Fruit fly (Drosophila melanogaster) whole organism, prepupa: ENCODE results near the gene CG13314.

ENCODE experiments used
- Blimp-1 ChIP-seq: fragments of 200-800 bp; sonication (Bioruptor generic); optimal IDR thresholded peaks from 3 replicates; lab custom pipeline; 2017; ENCODE audit warnings: missing biosample characterization, missing genetic modification characterization, mild to moderate bottlenecking, moderate library complexity, missing genetic modification reagents
- CG10631 ChIP-seq: fragments of 200-800 bp; sonication (Bioruptor generic); optimal IDR thresholded peaks from 2 replicates; lab custom pipeline; 2016; ENCODE audit warnings: missing biosample characterization, missing genetic modification characterization
- CG11762 ChIP-seq: fragments of 200-800 bp; sonication (Bioruptor generic); optimal IDR thresholded peaks from 3 replicates; lab custom pipeline; 2016; ENCODE audit warnings: missing biosample characterization, missing genetic modification characterization; ENCODE audit not compliant: insufficient read depth
- CG15336 ChIP-seq: fragments of 200-800 bp; sonication (Bioruptor generic); IDR thresholded peaks from 2 replicates; pipeline ENCODE4 v1.3.6; 2022; ENCODE audit warnings: missing biosample characterization, missing genetic modification characterization
- CG1621 ChIP-seq: fragments of 200-800 bp; sonication (Bioruptor generic); optimal IDR thresholded peaks from 3 replicates; lab custom pipeline; 2018; ENCODE audit warnings: missing biosample characterization, mild to moderate bottlenecking, missing genetic modification characterization
- CG16779 ChIP-seq: fragments of 200-800 bp; sonication (Bioruptor generic); optimal IDR thresholded peaks from 3 replicates; lab custom pipeline; 2017; ENCODE audit warnings: missing biosample characterization, mild to moderate bottlenecking, missing genetic modification characterization
- CG31627 ChIP-seq: fragments of 200-800 bp; sonication (Bioruptor generic); optimal IDR thresholded peaks from 3 replicates; lab custom pipeline; 2016; ENCODE audit warnings: missing biosample characterization, missing genetic modification characterization
- CG34406 ChIP-seq: fragments of 200-800 bp; sonication (Bioruptor generic); optimal IDR thresholded peaks from 3 replicates; lab custom pipeline; 2016; ENCODE audit warnings: missing biosample characterization, missing genetic modification characterization
- CG6163 ChIP-seq: fragments of 200-800 bp; sonication (Bioruptor generic); IDR thresholded peaks from 3 replicates; pipeline ENCODE4 v1.3.6; 2022; ENCODE audit warnings: missing biosample characterization, missing genetic modification characterization
- CG6276 ChIP-seq: fragments of 200-800 bp; sonication (Bioruptor generic); optimal IDR thresholded peaks from 2 replicates; lab custom pipeline; 2017; ENCODE audit warnings: missing biosample characterization, mild to moderate bottlenecking, missing genetic modification characterization
- CG6792 ChIP-seq: fragments of 200-800 bp; sonication (Bioruptor generic); optimal IDR thresholded peaks from 3 replicates; lab custom pipeline; 2016; ENCODE audit warnings: missing biosample characterization, missing genetic modification characterization
- CG6854 ChIP-seq: fragments of 200-800 bp; sonication (Bioruptor generic); optimal IDR thresholded peaks from 2 replicates; lab custom pipeline; 2017; ENCODE audit warnings: missing biosample characterization, mild to moderate bottlenecking, missing genetic modification characterization
- CG8119 ChIP-seq: fragments of 200-800 bp; sonication (Bioruptor generic); IDR thresholded peaks from 3 replicates; pipeline ENCODE4 v1.3.6; 2022; ENCODE audit warnings: missing biosample characterization, missing genetic modification characterization
- CG8319 ChIP-seq: fragments of 200-800 bp; sonication (Bioruptor generic); optimal IDR thresholded peaks from 3 replicates; lab custom pipeline; 2016; ENCODE audit warnings: missing biosample characterization, missing genetic modification characterization
- Eip75B ChIP-seq: fragments of 200-800 bp; sonication (Bioruptor generic); optimal IDR thresholded peaks from 3 replicates; lab custom pipeline; 2016; ENCODE audit warnings: missing biosample characterization, missing genetic modification characterization
- Ets96B ChIP-seq: fragments of 200-800 bp; optimal IDR thresholded peaks from 2 replicates; lab custom pipeline; 2019; ENCODE audit warnings: missing biosample characterization, mild to moderate bottlenecking, missing genetic modification characterization, moderate library complexity
- Gug ChIP-seq: fragments of 200-800 bp; sonication (Bioruptor generic); IDR thresholded peaks from 2 replicates; pipeline ENCODE4 v1.3.6; 2022; ENCODE audit warnings: missing biosample characterization, missing genetic modification characterization
- Hr38 ChIP-seq: sonication (Bioruptor generic); optimal IDR thresholded peaks from 2 replicates; lab custom pipeline; 2016; ENCODE audit warnings: missing biosample characterization, missing genetic modification characterization
- Hr39 ChIP-seq: fragments of 200-800 bp; sonication (Bioruptor generic); optimal IDR thresholded peaks from 2 replicates; lab custom pipeline; 2016; ENCODE audit warnings: missing biosample characterization, missing genetic modification characterization
- Hr4 ChIP-seq: fragments of 200-800 bp; sonication (Bioruptor generic); optimal IDR thresholded peaks from 3 replicates; lab custom pipeline; 2016; ENCODE audit warnings: missing biosample characterization, missing genetic modification characterization
- Met ChIP-seq: fragments of 200-800 bp; sonication (Bioruptor generic); optimal IDR thresholded peaks from 3 replicates; lab custom pipeline; 2016; ENCODE audit warnings: missing biosample characterization, missing genetic modification characterization
- OdsH ChIP-seq: fragments of 200-800 bp; sonication (Bioruptor generic); optimal IDR thresholded peaks from 3 replicates; lab custom pipeline; 2016; ENCODE audit warnings: missing biosample characterization, missing genetic modification characterization
- Smox ChIP-seq: fragments of 200-800 bp; sonication (Bioruptor generic); optimal IDR thresholded peaks from 3 replicates; lab custom pipeline; 2016; ENCODE audit warnings: missing biosample characterization, missing genetic modification characterization
- Sox15 ChIP-seq: fragments of 200-800 bp; sonication (Bioruptor generic); optimal IDR thresholded peaks from 3 replicates; lab custom pipeline; 2016; ENCODE audit warnings: missing biosample characterization, missing genetic modification characterization
- achi ChIP-seq: fragments of 200-800 bp; sonication (Bioruptor generic); optimal IDR thresholded peaks from 3 replicates; lab custom pipeline; 2016; ENCODE audit warnings: missing biosample characterization, missing genetic modification characterization
- acj6 ChIP-seq: fragments of 200-800 bp; sonication (Bioruptor generic); optimal IDR thresholded peaks from 3 replicates; lab custom pipeline; 2016; ENCODE audit warnings: missing biosample characterization, missing genetic modification characterization
- cyc ChIP-seq: fragments of 200-800 bp; sonication (Bioruptor generic); optimal IDR thresholded peaks from 3 replicates; lab custom pipeline; 2016; ENCODE audit warnings: missing biosample characterization, missing genetic modification characterization
- dac ChIP-seq: fragments of 200-800 bp; sonication (Bioruptor generic); optimal IDR thresholded peaks from 2 replicates; lab custom pipeline; 2017; ENCODE audit warnings: missing biosample characterization, mild to moderate bottlenecking, missing genetic modification characterization
- dsx ChIP-seq: fragments of 200-800 bp; optimal IDR thresholded peaks from 3 replicates; lab custom pipeline; 2019; ENCODE audit warnings: missing biosample characterization, mild to moderate bottlenecking, missing genetic modification characterization, moderate library complexity; ENCODE audit not compliant: poor library complexity, severe bottlenecking
- eg ChIP-seq: fragments of 200-800 bp; sonication (Bioruptor generic); IDR thresholded peaks from 3 replicates; pipeline ENCODE4 v1.3.6; 2022; ENCODE audit warnings: missing biosample characterization, missing genetic modification characterization
- fd85E ChIP-seq: fragments of 200-800 bp; sonication (Bioruptor generic); optimal IDR thresholded peaks from 3 replicates; lab custom pipeline; 2016; ENCODE audit warnings: missing biosample characterization, missing genetic modification characterization
- fkh ChIP-seq: fragments of 200-800 bp; sonication (Bioruptor generic); optimal IDR thresholded peaks from 3 replicates; lab custom pipeline; 2017; ENCODE audit warnings: missing biosample characterization, mild to moderate bottlenecking, missing genetic modification characterization, moderate library complexity
- net ChIP-seq: fragments of 200-800 bp; sonication (Bioruptor generic); optimal IDR thresholded peaks from 3 replicates; lab custom pipeline; 2016; ENCODE audit warnings: missing biosample characterization, missing genetic modification characterization
- ss ChIP-seq, 2 experiments: fragments of 200-800 bp; sonication (Bioruptor generic); optimal IDR thresholded peaks; 2 replicates in 1 of 2; 3 replicates in 1 of 2; lab custom pipeline; 2017 to 2018; ENCODE audit warnings: mild to moderate bottlenecking in 2 of 2, missing biosample characterization in 2 of 2, missing genetic modification characterization in 2 of 2, moderate library complexity in 1 of 2
- svp ChIP-seq: fragments of 200-800 bp; sonication (Bioruptor generic); peaks from one replicate; lab custom pipeline; 2016; ENCODE audit warnings: missing biosample characterization, missing genetic modification characterization

Gene CG13314

dm6 chr3L:8954648-8955033 is 27.0 kb upstream of the CG13314 start, which contains the start of gene GNBP3 (continued):
- peak; percentile 79 for TF ChIP-seq Sox15 (GFP tag; lab: Kevin White, UChicago)
- peak; percentile 97 for TF ChIP-seq CG6163 (GFP tag; lab: Robert Waterston, UW)
- TF ChIP-seq Gug (GFP tag; lab: Robert Waterston, UW): peak; percentile 77
- TF ChIP-seq CG15336 (GFP tag; lab: Robert Waterston, UW): peak; percentile 90
- peak; percentile 94 for TF ChIP-seq dsx
- no peak for TF ChIP-seq Met
- TF ChIP-seq CG31627 (GFP tag; lab: Kevin White, UChicago): peak; percentile 89
- TF ChIP-seq ss (GFP tag; optimal IDR thresholded peaks at IDR 0.05; lab: Kevin White, UChicago): peak; percentile 89 to 92
- TF ChIP-seq CG6854 (GFP tag; lab: Kevin White, UChicago): peak; percentile 95
- TF ChIP-seq Hr39 (GFP tag; lab: Kevin White, UChicago): peak; percentile 87
- peak; percentile 86 for TF ChIP-seq CG8119 (GFP tag; lab: Robert Waterston, UW)
- peak; percentile 91 for TF ChIP-seq OdsH (GFP tag; lab: Kevin White, UChicago)
- peak; percentile 87 for TF ChIP-seq CG1621 (tag; lab: Kevin White, UChicago)
- TF ChIP-seq cyc (GFP tag; lab: Kevin White, UChicago): peak; percentile 93
- TF ChIP-seq net (GFP tag; lab: Kevin White, UChicago): peak; percentile 92
- TF ChIP-seq acj6 (GFP tag; lab: Kevin White, UChicago): peak; percentile 91
- peak; percentile 93 for TF ChIP-seq CG6792 (GFP tag; lab: Kevin White, UChicago)
- no peak for TF ChIP-seq Hr38
- peak; percentile 92 for TF ChIP-seq Ets96B (tag; lab: Kevin White, UChicago)
- peak; percentile 93 for TF ChIP-seq CG34406
- peak; percentile 94 for TF ChIP-seq Smox
- TF ChIP-seq, all 60 proteins: peak for 54

dm6 chr3L:8955199-8955598 is 26.4 kb upstream of the CG13314 start:
- no peak for TF ChIP-seq dac (GFP tag; lab: Kevin White, UChicago)
- TF ChIP-seq svp (GFP tag; lab: Kevin White, UChicago): peak; percentile 92

- peak; percentile 61 for TF ChIP-seq fkh (GFP tag; lab: Kevin White, UChicago)
- TF ChIP-seq CG8119 (GFP tag; lab: Robert Waterston, UW): no peak
Observed at dm6 chr3L:8956669-8957068, 24.9 kb upstream of the CG13314 start, which contains the start of gene mRpL12. Gene mRpL12 (plus strand): TSS chr3L:8956791.

- TF ChIP-seq fkh (GFP tag; lab: Kevin White, UChicago): no peak
- TF ChIP-seq Gug (GFP tag; lab: Robert Waterston, UW): no peak
- no peak for TF ChIP-seq svp (GFP tag; lab: Kevin White, UChicago)
- TF ChIP-seq CG1621 (tag; lab: Kevin White, UChicago): no peak
- TF ChIP-seq eg (GFP tag; lab: Robert Waterston, UW): no peak
- TF ChIP-seq CG6276 (GFP tag; lab: Kevin White, UChicago): no peak
- TF ChIP-seq CG11762 (GFP tag; lab: Kevin White, UChicago): no peak
- TF ChIP-seq CG10631 (GFP tag; lab: Kevin White, UChicago): no peak
- no peak for TF ChIP-seq dac (GFP tag; lab: Kevin White, UChicago)
- TF ChIP-seq CG8319: no peak
- no peak for TF ChIP-seq fd85E (GFP tag; lab: Kevin White, UChicago)
- TF ChIP-seq CG6854 (GFP tag; lab: Kevin White, UChicago): no peak
- TF ChIP-seq Hr4 (GFP tag; lab: Kevin White, UChicago): no peak
- no peak for TF ChIP-seq Blimp-1 (GFP tag; lab: Kevin White, UChicago)
- no peak for TF ChIP-seq CG34406
- TF ChIP-seq Eip75B (GFP tag; lab: Kevin White, UChicago): no peak
- no peak for TF ChIP-seq CG6163 (GFP tag; lab: Robert Waterston, UW)
- no peak for TF ChIP-seq CG16779 (tag; lab: Kevin White, UChicago)
- no peak for TF ChIP-seq achi (GFP tag; lab: Kevin White, UChicago)
- no peak for TF ChIP-seq cyc (GFP tag; lab: Kevin White, UChicago)
Observed at dm6 chr3L:8958557-8958956, 23.0 kb upstream of the CG13314 start, which contains the start of gene CG13313. Gene CG13313 (plus strand): TSS chr3L:8958857.
